Worm (Caenorhabditis elegans) whole organism, young adult: ENCODE results near the gene nprt-1.

Experiments
- F22D6.2 ChIP-seq: sonication (generic microtip); optimal IDR thresholded peaks from 2 replicates; lab custom pipeline; 2016; ENCODE audit warnings: mild to moderate bottlenecking, missing genetic modification characterization, missing compliant biosample characterization
- bed-2 ChIP-seq: fragments of 200-800 bp; sonication (Bioruptor generic); IDR thresholded peaks from 2 replicates; pipeline ENCODE4 v1.3.6; 2022; ENCODE audit warnings: missing genetic modification reagents, missing genetic modification characterization, missing compliant biosample characterization
- dpff-1 ChIP-seq: sonication (generic microtip); optimal IDR thresholded peaks from 2 replicates; lab custom pipeline; 2017; ENCODE audit warnings: mild to moderate bottlenecking, missing genetic modification characterization, missing compliant biosample characterization
- hlh-26 ChIP-seq: fragments of 200-800 bp; sonication (Bioruptor generic); conservative IDR thresholded peaks from 2 replicates; pipeline ENCODE4 v1.3.6; 2022; ENCODE audit warnings: missing genetic modification reagents, missing genetic modification characterization, missing compliant biosample characterization

The nprt-1 gene

ce11 chrIV:2823446-2823845, 66.8 kb downstream of the nprt-1 start, which contains the start of gene clec-80:
Gene clec-80 (plus strand): TSS chrIV:2823746.
- TF ChIP-seq bed-2 (GFP tag; lab: Robert Waterston, UW) = no peak
- TF ChIP-seq dpff-1 (tag; lab: Kevin White, UChicago) = no peak
- no peak for TF ChIP-seq F22D6.2 (tag; lab: Kevin White, UChicago)
- no peak for TF ChIP-seq hlh-26 (GFP tag; lab: Robert Waterston, UW)
